Worm (Caenorhabditis elegans) whole organism, L3 larva: ENCODE results near the gene C32C4.3.

Experiments used
- ceh-16 ChIP-seq: sonication (generic microtip); optimal IDR thresholded peaks from 2 replicates; lab custom pipeline; 2017; ENCODE audit warnings: missing biosample characterization, missing genetic modification characterization
- elt-1 ChIP-seq: fragments of 150-350 bp; optimal IDR thresholded peaks from 2 replicates; lab custom pipeline; 2014; ENCODE audit warnings: missing biosample characterization, missing genetic modification characterization
- pha-4 ChIP-seq: fragments of 150-350 bp; optimal IDR thresholded peaks from 2 replicates; lab custom pipeline; 2014; ENCODE audit warnings: missing biosample characterization, missing genetic modification reagents, missing genetic modification characterization

DNA sequence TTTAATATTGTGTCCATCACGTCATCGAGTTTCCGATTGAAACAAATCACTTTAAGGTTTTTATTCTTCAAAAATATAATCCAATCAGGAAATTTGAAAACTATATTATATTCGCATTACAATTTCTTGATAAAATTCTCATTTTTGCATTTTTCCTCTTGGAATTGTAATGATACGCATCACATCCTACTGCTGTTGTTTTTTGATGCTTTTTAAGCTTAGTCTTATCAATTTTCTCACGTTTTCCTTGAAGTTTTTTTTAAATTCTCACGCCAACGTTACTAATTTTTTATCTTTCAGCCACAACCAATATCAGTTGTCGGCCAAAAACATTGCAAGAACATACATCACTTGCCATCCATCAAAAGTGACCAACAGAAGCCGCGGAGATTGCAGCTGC lies 35.2 kb upstream of the C32C4.3 start, which contains the start of gene gsp-1:
- TF ChIP-seq ceh-16 (tag; lab: Kevin White, UChicago) (no peak), pha-4 (no peak), elt-1 (tag; lab: Kevin White, UChicago) (no peak)
